Worm (Caenorhabditis elegans): ENCODE measurements around the gene Y73F8A.27.
A peak's percentile ranks its signal among the peaks of the same experiment; 100 is the strongest.

Y73F8A.27 gene

ce11 chrIV:15471430-15471829 is 1.2 kb upstream of the Y73F8A.27 start, which contains the start of gene ntl-11 (continued):
- TF ChIP-seq ceh-62 (tag; optimal IDR thresholded peaks at IDR 0.05), result no peak
- TF ChIP-seq lin-29 (GFP tag; IDR thresholded peaks at IDR 0.05), result peak; percentile 94
- peak; percentile 97 for TF ChIP-seq mep-1 (tag; optimal IDR thresholded peaks at IDR 0.05)
- TF ChIP-seq unc-39 (tag; optimal IDR thresholded peaks at IDR 0.05), result no peak
- peak; percentile 97 for TF ChIP-seq nhr-102 (tag; optimal IDR thresholded peaks at IDR 0.05)
- peak; percentile 77 for TF ChIP-seq nhr-28 (tag; optimal IDR thresholded peaks at IDR 0.05)
- TF ChIP-seq lin-39 (tag; optimal IDR thresholded peaks at IDR 0.05), result no peak

- no peak for TF ChIP-seq hif-1 (tag; optimal IDR thresholded peaks at IDR 0.05)
- no peak for TF ChIP-seq fkh-10 (GFP tag; optimal IDR thresholded peaks at IDR 0.05)
- peak; percentile 57 for TF ChIP-seq ama-1 (optimal IDR thresholded peaks at IDR 0.05)
- peak; percentile 98 for TF ChIP-seq aha-1 (tag)
- TF ChIP-seq ceh-20 (GFP tag; IDR thresholded peaks at IDR 0.05), result no peak
- TF ChIP-seq lsy-2 (tag; optimal IDR thresholded peaks at IDR 0.05), result peak in 1 of 2 experiments; percentile 0
- TF ChIP-seq F49E8.2 (tag; optimal IDR thresholded peaks at IDR 0.05; ENCODE audit: borderline replicate concordance), result peak; percentile 39
- TF ChIP-seq Y105C5A.15 (GFP tag; IDR thresholded peaks at IDR 0.05), result 0 out of 2 replicates have a peak, but pooled peaks have one; percentile 72
- peak; percentile 74 for TF ChIP-seq lin-38 (GFP tag; IDR thresholded peaks at IDR 0.05)
- TF ChIP-seq ceh-44 (GFP tag; IDR thresholded peaks at IDR 0.05), result no peak
- no peak for TF ChIP-seq spr-1 (tag; optimal IDR thresholded peaks at IDR 0.05)
- peak; percentile 43 for TF ChIP-seq duxl-1 (tag; optimal IDR thresholded peaks at IDR 0.05; ENCODE audit: poor library complexity)
- no peak for TF ChIP-seq Y5F2A.4 (GFP tag; optimal IDR thresholded peaks at IDR 0.05)
- TF ChIP-seq mes-2 (tag; optimal IDR thresholded peaks at IDR 0.05; ENCODE audit: poor library complexity, severe bottlenecking), result no peak
- TF ChIP-seq snpc-1.2 (GFP tag; IDR thresholded peaks at IDR 0.05), result peak; percentile 51; the same call in 1 of the 2 replicates
Observed at ce11 chrIV:15473588-15474271, 1.1 kb downstream of the Y73F8A.27 start, which contains the start of gene Y73F8A.26. Gene Y73F8A.26, plus strand, starts transcription at chrIV:15473660.

ce11 chrIV:15475829-15476228 is 3.2 kb downstream of the Y73F8A.27 start:
- TF ChIP-seq aha-1 (tag) (peak; percentile 12), ceh-28 (tag; optimal IDR thresholded peaks at IDR 0.05) (peak; percentile 58), nhr-10 (tag; optimal IDR thresholded peaks at IDR 0.05) (no peak), snpc-1.2 (GFP tag; IDR thresholded peaks at IDR 0.05) (no peak)

ce11 chrIV:15476369-15476768 is 3.8 kb downstream of the Y73F8A.27 start:
- TF ChIP-seq ztf-7 (tag; optimal IDR thresholded peaks at IDR 0.05) (peak; percentile 46), spr-1 (tag; optimal IDR thresholded peaks at IDR 0.05) (peak; percentile 1), nhr-102 (tag; optimal IDR thresholded peaks at IDR 0.05) (peak; percentile 62), pqm-1 (tag; optimal IDR thresholded peaks at IDR 0.05) (no peak), dpl-1 (GFP tag; optimal IDR thresholded peaks at IDR 0.05) (no peak), snpc-4 (tag; optimal IDR thresholded peaks at IDR 0.05) (no peak), snpc-1.2 (GFP tag; IDR thresholded peaks at IDR 0.05) (peak; percentile 97), nhr-10 (tag; optimal IDR thresholded peaks at IDR 0.05) (no peak), tra-1 (GFP tag; IDR thresholded peaks at IDR 0.05) (peak; percentile 43; the same call in 1 of the 2 replicates), mxl-2 (GFP tag; conservative IDR thresholded peaks at IDR 0.05) (no peak), mdl-1 (tag; optimal IDR thresholded peaks at IDR 0.05) (no peak), unc-39 (tag; optimal IDR thresholded peaks at IDR 0.05) (no peak), php-3 (GFP tag; IDR thresholded peaks at IDR 0.05) (no peak), daf-16 (GFP tag; optimal IDR thresholded peaks at IDR 0.05) (peak in 1 of 2 experiments; percentile 33), daf-16 (tag; optimal IDR thresholded peaks at IDR 0.05) (peak; percentile 39), nhr-111 (GFP tag; optimal IDR thresholded peaks at IDR 0.05) (no peak), tag-97 (GFP tag; IDR thresholded peaks at IDR 0.05) (no peak), hmg-1.1 (GFP tag; IDR thresholded peaks at IDR 0.05) (no peak; the same call in 1 of the 2 replicates), ZK337.2 (GFP tag; IDR thresholded peaks at IDR 0.05) (no peak), ceh-20 (GFP tag; IDR thresholded peaks at IDR 0.05) (peak; percentile 55; the same call in 1 of the 2 replicates), fos-1 (tag; optimal IDR thresholded peaks at IDR 0.05) (no peak), R02D3.7 (tag; optimal IDR thresholded peaks at IDR 0.05) (no peak), arid-1 (GFP tag; conservative IDR thresholded peaks at IDR 0.05) (0 out of 2 replicates have a peak, but pooled peaks have one; percentile 54), zfp-3 (GFP tag; conservative IDR thresholded peaks at IDR 0.05) (no peak), duxl-1 (tag; optimal IDR thresholded peaks at IDR 0.05; ENCODE audit: poor library complexity) (no peak), mep-1 (tag; optimal IDR thresholded peaks at IDR 0.05) (peak; percentile 43), pha-4 (GFP tag; IDR thresholded peaks at IDR 0.05) (peak; percentile 69), pha-4 (tag; optimal IDR thresholded peaks at IDR 0.05) (no peak)

Data from whole organism, L4 larva.